Fruit fly (Drosophila melanogaster) whole organism, embryonic: Measurements from ENCODE around the gene Alg2.

Source experiments
- Antp ChIP-seq: fragments of 200-800 bp; sonication (Bioruptor generic); optimal IDR thresholded peaks from 3 replicates; lab custom pipeline; 2016; ENCODE audit warnings: missing biosample characterization, missing genetic modification characterization
- CG10147 ChIP-seq: fragments of 200-800 bp; sonication (Bioruptor generic); optimal IDR thresholded peaks from 2 replicates; lab custom pipeline; 2019; ENCODE audit warnings: missing biosample characterization, mild to moderate bottlenecking, missing genetic modification characterization, moderate library complexity
- CG10267 ChIP-seq: fragments of 200-800 bp; sonication (Bioruptor generic); optimal IDR thresholded peaks from 2 replicates; lab custom pipeline; 2018; ENCODE audit warnings: missing biosample characterization, mild to moderate bottlenecking, missing genetic modification characterization, moderate library complexity
- CG11085 ChIP-seq: fragments of 200-800 bp; sonication (Bioruptor generic); IDR thresholded peaks from 2 replicates; pipeline ENCODE4 v1.3.6; 2022; ENCODE audit warnings: missing biosample characterization, missing genetic modification characterization
- CG12236 ChIP-seq: fragments of 200-800 bp; sonication (Bioruptor generic); optimal IDR thresholded peaks from 2 replicates; lab custom pipeline; 2016; ENCODE audit warnings: missing biosample characterization, missing genetic modification characterization
- CG12942 ChIP-seq: fragments of 200-800 bp; sonication (Bioruptor generic); optimal IDR thresholded peaks from 3 replicates; lab custom pipeline; 2016; ENCODE audit warnings: missing biosample characterization, missing genetic modification characterization
- CG13775 ChIP-seq: fragments of 200-800 bp; sonication (Bioruptor generic); optimal IDR thresholded peaks from 3 replicates; lab custom pipeline; 2017; ENCODE audit warnings: missing biosample characterization, mild to moderate bottlenecking, missing genetic modification characterization
- CG15073 ChIP-seq: fragments of 200-800 bp; sonication (Bioruptor generic); optimal IDR thresholded peaks from 2 replicates; lab custom pipeline; 2016; ENCODE audit warnings: missing biosample characterization, missing genetic modification characterization
- CG15696 ChIP-seq: fragments of 200-800 bp; sonication (Bioruptor generic); optimal IDR thresholded peaks from 2 replicates; lab custom pipeline; 2019; ENCODE audit warnings: missing biosample characterization, mild to moderate bottlenecking, missing genetic modification characterization, moderate library complexity
- CG17359 ChIP-seq: fragments of 200-800 bp; sonication (Bioruptor generic); optimal IDR thresholded peaks from 3 replicates; lab custom pipeline; 2018; ENCODE audit warnings: missing biosample characterization, mild to moderate bottlenecking, missing genetic modification characterization, moderate library complexity
- CG2120 ChIP-seq: fragments of 200-800 bp; sonication (Bioruptor generic); optimal IDR thresholded peaks from 3 replicates; lab custom pipeline; 2016; ENCODE audit warnings: missing biosample characterization, missing genetic modification characterization
- CG30020 ChIP-seq: fragments of 200-800 bp; optimal IDR thresholded peaks from 2 replicates; lab custom pipeline; 2019; ENCODE audit warnings: missing biosample characterization, mild to moderate bottlenecking, missing genetic modification characterization, moderate library complexity
- CG31365 ChIP-seq: fragments of 200-800 bp; sonication (Bioruptor generic); optimal IDR thresholded peaks from 2 replicates; lab custom pipeline; 2018; ENCODE audit warnings: missing biosample characterization, mild to moderate bottlenecking, missing genetic modification characterization
- CG34224 ChIP-seq: fragments of 200-800 bp; sonication (Bioruptor generic); IDR thresholded peaks from 3 replicates; pipeline ENCODE4 v1.3.6; 2022; ENCODE audit warnings: missing biosample characterization, missing genetic modification characterization; ENCODE audit not compliant: partially characterized antibody
- CG4328 ChIP-seq: fragments of 200-800 bp; sonication (Bioruptor generic); optimal IDR thresholded peaks from 3 replicates; lab custom pipeline; 2017; ENCODE audit warnings: missing biosample characterization, missing genetic modification reagents, missing genetic modification characterization
- CG5180 ChIP-seq: fragments of 200-800 bp; sonication (Bioruptor generic); optimal IDR thresholded peaks from 3 replicates; lab custom pipeline; 2017; ENCODE audit warnings: missing biosample characterization, missing genetic modification characterization, mild to moderate bottlenecking, moderate library complexity, missing genetic modification reagents
- CG6689 ChIP-seq: fragments of 200-800 bp; sonication (Bioruptor generic); IDR thresholded peaks from 2 replicates; pipeline ENCODE4 v1.3.6; 2022; ENCODE audit warnings: missing biosample characterization, missing genetic modification characterization
- CG8924 ChIP-seq: fragments of 200-800 bp; optimal IDR thresholded peaks from 3 replicates; lab custom pipeline; 2019; ENCODE audit warnings: missing biosample characterization, mild to moderate bottlenecking, missing genetic modification characterization, moderate library complexity
- CG9727 ChIP-seq: fragments of 200-800 bp; sonication (Bioruptor generic); optimal IDR thresholded peaks from 3 replicates; lab custom pipeline; 2017; ENCODE audit warnings: missing biosample characterization, mild to moderate bottlenecking, missing genetic modification characterization
- CG9797 ChIP-seq: fragments of 200-800 bp; sonication (Bioruptor generic); optimal IDR thresholded peaks from 3 replicates; lab custom pipeline; 2018; ENCODE audit warnings: missing biosample characterization, mild to moderate bottlenecking, missing genetic modification characterization
- CrebB ChIP-seq: fragments of 200-800 bp; sonication (Bioruptor generic); optimal IDR thresholded peaks from 3 replicates; lab custom pipeline; 2018; ENCODE audit warnings: missing biosample characterization, mild to moderate bottlenecking, missing genetic modification characterization
- Dfd ChIP-seq, 2 experiments: fragments of >200 bp; optimal IDR thresholded peaks; 2 replicates each; lab custom pipeline; 2017; ENCODE audit warnings: missing biosample characterization in 2 of 2, missing genetic modification characterization in 2 of 2
- GATAe ChIP-seq: fragments of 200-800 bp; sonication (Bioruptor generic); conservative IDR thresholded peaks from 2 replicates; pipeline ENCODE4 v1.3.6; 2022; ENCODE audit warnings: missing biosample characterization, missing genetic modification characterization
- HHEX ChIP-seq: fragments of 200-800 bp; sonication (Bioruptor generic); optimal IDR thresholded peaks from 3 replicates; lab custom pipeline; 2017; ENCODE audit warnings: missing biosample characterization, mild to moderate bottlenecking, missing genetic modification characterization, missing genetic modification reagents
- Hmr ChIP-seq: fragments of 200-800 bp; sonication (Bioruptor generic); optimal IDR thresholded peaks from 3 replicates; lab custom pipeline; 2017; ENCODE audit warnings: mild to moderate bottlenecking, missing biosample characterization, missing genetic modification reagents, missing genetic modification characterization
- Hr78 ChIP-seq, 2 experiments: fragments of 200-800 bp in 1 of 2; fragments of >200 bp in 1 of 2; sonication (Bioruptor generic) in 1 of 2; optimal IDR thresholded peaks; 2 replicates each; lab custom pipeline; 2017 to 2019; ENCODE audit warnings: missing biosample characterization in 2 of 2, missing genetic modification characterization in 2 of 2, mild to moderate bottlenecking in 1 of 2, moderate library complexity in 1 of 2
- Jarid2 ChIP-seq: fragments of 200-800 bp; sonication (Bioruptor generic); optimal IDR thresholded peaks from 3 replicates; lab custom pipeline; 2017; ENCODE audit warnings: mild to moderate bottlenecking, missing biosample characterization, missing genetic modification reagents, missing genetic modification characterization
- MTF-1 ChIP-seq: fragments of 200-800 bp; sonication (Bioruptor generic); optimal IDR thresholded peaks from 2 replicates; lab custom pipeline; 2018; ENCODE audit warnings: missing biosample characterization, mild to moderate bottlenecking, missing genetic modification characterization, borderline replicate concordance
- Myb ChIP-seq: fragments of 200-800 bp; sonication (Bioruptor generic); optimal IDR thresholded peaks from 2 replicates; lab custom pipeline; 2016; ENCODE audit warnings: missing biosample characterization, missing genetic modification characterization
- Optix ChIP-seq: fragments of 200-800 bp; sonication (Bioruptor generic); IDR thresholded peaks from 3 replicates; pipeline ENCODE4 v1.3.6; 2022; ENCODE audit warnings: missing biosample characterization, missing genetic modification characterization
- Rx ChIP-seq: fragments of 200-800 bp; sonication (Bioruptor generic); IDR thresholded peaks from 2 replicates; pipeline ENCODE4 v1.3.6; 2022; ENCODE audit warnings: missing biosample characterization, missing genetic modification characterization
- Taf1 ChIP-seq: fragments of 200-800 bp; sonication (Bioruptor generic); IDR thresholded peaks from 2 replicates; pipeline ENCODE4 v1.3.6; 2022; ENCODE audit warnings: missing biosample characterization, missing genetic modification characterization
- ac ChIP-seq: fragments of 200-800 bp; sonication (Bioruptor generic); optimal IDR thresholded peaks from 3 replicates; lab custom pipeline; 2017; ENCODE audit warnings: missing biosample characterization, mild to moderate bottlenecking, missing genetic modification characterization
- btn ChIP-seq: fragments of 200-800 bp; sonication (Bioruptor generic); optimal IDR thresholded peaks from 2 replicates; lab custom pipeline; 2016; ENCODE audit warnings: missing biosample characterization, missing genetic modification characterization
- crp ChIP-seq, 2 experiments: fragments of 200-800 bp; sonication (Bioruptor generic); optimal IDR thresholded peaks; 2 replicates in 1 of 2; 3 replicates in 1 of 2; lab custom pipeline; 2017; ENCODE audit warnings: missing biosample characterization in 2 of 2, missing genetic modification characterization in 2 of 2, mild to moderate bottlenecking in 1 of 2, moderate library complexity in 1 of 2
- dpn ChIP-seq, 2 experiments: fragments of 200-800 bp; sonication (Bioruptor generic); optimal IDR thresholded peaks; 3 replicates each; lab custom pipeline; 2016; ENCODE audit warnings: missing biosample characterization in 2 of 2, missing genetic modification characterization in 2 of 2
- eyg ChIP-seq: fragments of 200-800 bp; sonication (Bioruptor generic); optimal IDR thresholded peaks from 3 replicates; lab custom pipeline; 2016; ENCODE audit warnings: missing biosample characterization, missing genetic modification characterization
- fd3F ChIP-seq: fragments of 200-800 bp; sonication (Bioruptor generic); optimal IDR thresholded peaks from 2 replicates; lab custom pipeline; 2018; ENCODE audit warnings: missing biosample characterization, mild to moderate bottlenecking, missing genetic modification characterization, moderate library complexity
- hkb ChIP-seq, 2 experiments: fragments of 200-800 bp in 1 of 2; fragments of >200 bp in 1 of 2; sonication (Bioruptor generic) in 1 of 2; IDR thresholded peaks in 1 of 2; optimal IDR thresholded peaks in 1 of 2; 2 replicates each; pipeline versions ENCODE4 v1.3.6 to Lab custom; 2017 to 2022; ENCODE audit warnings: missing biosample characterization in 1 of 2, missing genetic modification characterization in 1 of 2
- jigr1 ChIP-seq: fragments of 200-800 bp; sonication (Bioruptor generic); IDR thresholded peaks from 3 replicates; pipeline ENCODE4 v1.3.6; 2022; ENCODE audit warnings: missing biosample characterization, missing genetic modification characterization
- kah ChIP-seq: fragments of 200-800 bp; sonication (Bioruptor generic); optimal IDR thresholded peaks from 2 replicates; lab custom pipeline; 2018; ENCODE audit warnings: missing biosample characterization, mild to moderate bottlenecking, missing genetic modification characterization
- kni ChIP-seq: fragments of 200-800 bp; sonication (Bioruptor generic); optimal IDR thresholded peaks from 3 replicates; lab custom pipeline; 2017; ENCODE audit warnings: mild to moderate bottlenecking, missing biosample characterization, missing genetic modification reagents, missing genetic modification characterization
- mld ChIP-seq: fragments of 200-800 bp; sonication (Bioruptor generic); IDR thresholded peaks from 3 replicates; pipeline ENCODE4 v1.3.6; 2022; ENCODE audit warnings: missing biosample characterization, missing genetic modification characterization; ENCODE audit not compliant: partially characterized antibody
- pros ChIP-seq: fragments of 200-800 bp; sonication (Bioruptor generic); optimal IDR thresholded peaks from 3 replicates; lab custom pipeline; 2019; ENCODE audit warnings: missing biosample characterization, mild to moderate bottlenecking, missing genetic modification characterization, moderate library complexity
- ro ChIP-seq: fragments of 200-800 bp; sonication (Bioruptor generic); IDR thresholded peaks from 2 replicates; pipeline ENCODE4 v1.3.6; 2022; ENCODE audit warnings: missing biosample characterization, missing genetic modification characterization
- tap ChIP-seq: fragments of 200-800 bp; optimal IDR thresholded peaks from 3 replicates; lab custom pipeline; 2019; ENCODE audit warnings: missing biosample characterization, mild to moderate bottlenecking, missing genetic modification characterization, moderate library complexity
- wdn ChIP-seq: fragments of 200-800 bp; sonication (Bioruptor generic); IDR thresholded peaks from 2 replicates; pipeline ENCODE4 v1.3.6; 2022; ENCODE audit warnings: missing biosample characterization, missing genetic modification characterization
- yki ChIP-seq: fragments of >200 bp; optimal IDR thresholded peaks from 3 replicates; lab custom pipeline; 2018
- zen2 ChIP-seq: fragments of 200-800 bp; sonication (Bioruptor generic); IDR thresholded peaks from 3 replicates; pipeline ENCODE4 v1.3.6; 2022; ENCODE audit warnings: missing biosample characterization, missing genetic modification characterization; ENCODE audit not compliant: partially characterized antibody

Gene Alg2

dm6 chr3L:3179474-3179873, 35.9 kb downstream of the Alg2 start (continued):
- TF ChIP-seq kni (GFP tag; lab: Kevin White, UChicago) (peak; percentile 8), CG12236 (GFP tag; lab: Kevin White, UChicago) (peak; percentile 57), CG9727 (peak; percentile 80), zen2 (GFP tag; lab: Robert Waterston, UW) (no peak), CG8924 (peak; percentile 84), Taf1 (GFP tag; lab: Robert Waterston, UW) (peak; percentile 82), Myb (GFP tag; lab: Kevin White, UChicago) (peak; percentile 48), jigr1 (peak; percentile 23; the same call in 1 of the 3 replicates), CG15073 (peak; percentile 40), dpn (GFP tag; optimal IDR thresholded peaks at IDR 0.05; lab: Kevin White, UChicago) (peak; percentile 85 to 89), Hmr (GFP tag; lab: Kevin White, UChicago) (peak; percentile 89), CG11085 (GFP tag; lab: Robert Waterston, UW) (peak; percentile 79), CG30020 (tag; lab: Kevin White, UChicago) (no peak), CG10147 (no peak), kah (GFP tag; lab: Kevin White, UChicago) (peak; percentile 80), CG31365 (tag; lab: Kevin White, UChicago) (peak; percentile 72), CG2120 (GFP tag; lab: Kevin White, UChicago) (peak; percentile 87), ac (GFP tag; lab: Kevin White, UChicago) (peak; percentile 26), eyg (GFP tag; lab: Kevin White, UChicago) (peak; percentile 78), tap (tag; lab: Kevin White, UChicago) (peak; percentile 88), CG10267 (tag; lab: Kevin White, UChicago) (peak; percentile 83), CG13775 (peak; percentile 78), crp (GFP tag; optimal IDR thresholded peaks at IDR 0.05; lab: Kevin White, UChicago) (peak in 1 of 2 experiments; percentile 2), HHEX (GFP tag; lab: Kevin White, UChicago) (peak; percentile 89), CG12942 (peak; percentile 61), wdn (peak; percentile 75), CG15696 (tag; lab: Kevin White, UChicago) (peak; percentile 77), CG34224 (GFP tag; lab: Robert Waterston, UW) (no peak), Rx (GFP tag; lab: Robert Waterston, UW) (peak; percentile 70), MTF-1 (GFP tag; lab: Kevin White, UChicago) (peak; percentile 75), Dfd (GFP tag; optimal IDR thresholded peaks at IDR 0.05; lab: Kevin White, UChicago) (no peak), fd3F (GFP tag; lab: Kevin White, UChicago) (peak; percentile 80), hkb (optimal IDR thresholded peaks at IDR 0.05; lab: Kevin White, UChicago) (no peak), hkb (GFP tag; IDR thresholded peaks at IDR 0.05; lab: Robert Waterston, UW) (peak; percentile 95), Hr78 (GFP tag; optimal IDR thresholded peaks at IDR 0.05; lab: Kevin White, UChicago) (no peak), Antp (GFP tag; lab: Kevin White, UChicago) (peak; percentile 81), ro (GFP tag; lab: Robert Waterston, UW) (peak; percentile 72; the same call in 1 of the 2 replicates), btn (GFP tag; lab: Kevin White, UChicago) (peak; percentile 66), CrebB (tag; lab: Kevin White, UChicago) (peak; percentile 70), CG6689 (GFP tag; lab: Robert Waterston, UW) (peak; percentile 91), GATAe (GFP tag; lab: Robert Waterston, UW) (peak; percentile 75; the same call in 1 of the 2 replicates), Optix (peak; percentile 78), mld (GFP tag; lab: Robert Waterston, UW) (no peak), Jarid2 (GFP tag; lab: Kevin White, UChicago) (peak; percentile 56), CG9797 (GFP tag; lab: Kevin White, UChicago) (no peak), CG5180 (GFP tag; lab: Kevin White, UChicago) (no peak), CG4328 (GFP tag; lab: Kevin White, UChicago) (peak; percentile 48), yki (lab: Kevin White, UChicago) (no peak), CG17359 (tag; lab: Kevin White, UChicago) (no peak), pros (no peak)
